Worm (Caenorhabditis elegans): ENCODE measurements around the gene C35A5.3.

DNA sequence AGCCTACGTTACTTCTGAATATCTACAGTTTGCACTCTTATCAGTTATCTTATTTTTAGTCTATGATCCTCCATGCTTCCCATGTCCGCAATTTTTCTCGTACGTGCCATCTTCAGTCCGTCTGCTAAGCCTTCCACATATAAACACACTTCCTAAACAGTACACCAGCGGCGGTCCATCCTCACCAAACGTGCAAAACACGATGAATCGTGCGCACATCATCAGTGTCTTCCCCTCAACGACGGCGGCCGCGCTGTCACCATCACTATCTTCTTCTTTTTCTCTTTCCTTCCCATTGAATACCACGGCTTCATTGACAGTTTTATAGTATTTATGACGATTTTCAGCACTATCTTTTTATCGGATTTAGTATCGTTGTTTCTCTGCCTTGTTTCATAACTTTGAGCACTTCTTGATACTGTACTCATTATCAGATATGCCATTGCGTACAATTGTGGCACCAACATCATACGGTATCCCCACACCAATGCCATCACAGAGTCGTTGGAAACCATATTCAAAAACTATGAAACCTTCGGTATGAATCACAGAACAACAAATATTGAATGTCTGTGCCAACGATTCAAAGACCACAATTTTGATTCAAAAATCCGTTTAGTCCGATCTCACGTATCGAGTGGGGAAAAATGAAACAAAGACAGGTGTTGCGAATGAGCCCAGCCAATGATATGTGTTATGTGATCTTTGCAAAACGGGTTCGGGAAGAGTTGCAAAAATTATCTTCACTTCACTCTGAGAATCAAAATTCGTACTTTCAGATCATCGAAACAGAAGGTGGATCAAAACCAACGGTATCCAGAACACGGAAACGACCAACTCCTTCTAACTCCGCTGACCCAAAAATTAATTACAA is 28.1 kb downstream of the C35A5.3 start:
- TF ChIP-seq ceh-16 (tag; optimal IDR thresholded peaks at IDR 0.05) = no peak
- TF ChIP-seq elt-1 (tag; optimal IDR thresholded peaks at IDR 0.05) = no peak
- no peak for TF ChIP-seq zag-1 (tag; optimal IDR thresholded peaks at IDR 0.05)
- no peak for TF ChIP-seq unc-62 (GFP tag; optimal IDR thresholded peaks at IDR 0.05)
- no peak for TF ChIP-seq egl-27 (tag; optimal IDR thresholded peaks at IDR 0.05)
- TF ChIP-seq pqm-1 (tag; optimal IDR thresholded peaks at IDR 0.05) = no peak
- no peak for TF ChIP-seq sea-2 (GFP tag; optimal IDR thresholded peaks at IDR 0.05)
- no peak for TF ChIP-seq snpc-4 (tag; optimal IDR thresholded peaks at IDR 0.05)
- no peak for TF ChIP-seq nhr-67 (tag; optimal IDR thresholded peaks at IDR 0.05)
- no peak for TF ChIP-seq ceh-82 (tag; optimal IDR thresholded peaks at IDR 0.05)
- no peak for TF ChIP-seq unc-39 (tag; optimal IDR thresholded peaks at IDR 0.05)
- TF ChIP-seq nhr-237 (tag; optimal IDR thresholded peaks at IDR 0.05) = no peak
- no peak for TF ChIP-seq nhr-25 (tag; optimal IDR thresholded peaks at IDR 0.05)

Data from whole organism, L3 larva.